Fruit fly (Drosophila melanogaster): ENCODE measurements around the gene stg.

Gene stg

DNA sequence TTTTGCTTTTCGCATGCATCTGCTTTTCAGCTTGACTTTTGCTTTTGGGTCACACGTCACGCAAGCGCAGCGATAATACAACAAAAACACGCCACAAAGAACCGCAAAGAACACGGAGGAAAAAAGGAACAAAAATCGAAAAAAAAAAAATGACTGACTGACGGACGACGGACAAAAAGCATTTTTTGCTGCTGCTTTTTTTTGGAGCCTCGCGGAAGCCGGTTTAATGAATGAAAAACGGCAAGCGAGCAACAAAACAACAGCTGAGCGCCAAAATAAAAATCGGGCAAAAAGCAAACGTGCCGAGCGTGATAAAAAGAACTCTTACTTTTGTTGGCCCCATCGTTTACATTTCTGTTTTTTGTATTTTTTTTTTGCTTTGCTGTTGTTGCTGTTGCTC is 1.2 kb downstream of the stg start:
- peak; percentile 29 for TF ChIP-seq tj (GFP tag; optimal IDR thresholded peaks at IDR 0.05)
- TF ChIP-seq CG11617 (GFP tag; optimal IDR thresholded peaks at IDR 0.05) = no peak

DNA sequence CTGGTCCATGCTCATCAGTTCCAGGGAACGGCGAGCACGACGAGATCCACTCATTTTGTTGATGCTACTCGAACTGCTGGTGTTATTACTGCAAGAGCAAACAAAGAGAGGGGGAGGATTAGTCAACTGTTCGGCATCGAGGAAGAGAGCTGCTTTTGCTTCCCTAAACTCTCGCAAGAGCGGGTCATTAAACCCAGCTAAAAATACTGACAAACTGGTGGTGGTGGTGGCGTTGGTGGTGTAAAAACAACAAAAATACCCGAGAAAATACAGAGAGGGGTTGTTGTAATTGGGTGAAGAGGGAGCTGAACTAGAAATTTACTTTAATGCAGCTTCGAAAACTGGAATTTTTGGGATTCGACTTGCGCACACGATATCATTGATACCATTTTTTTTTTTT is 1.7 kb downstream of the stg start:
- TF ChIP-seq tj (GFP tag; optimal IDR thresholded peaks at IDR 0.05) (no peak), CG11617 (GFP tag; optimal IDR thresholded peaks at IDR 0.05) (no peak), kay (GFP tag; ENCODE audit: borderline replicate concordance) (no peak), toe (GFP tag; optimal IDR thresholded peaks at IDR 0.05) (no peak), CG7101 (tag; optimal IDR thresholded peaks at IDR 0.05) (no peak), CG5204 (GFP tag; optimal IDR thresholded peaks at IDR 0.05) (no peak), Clk (GFP tag; optimal IDR thresholded peaks at IDR 0.05) (no peak), CG12768 (GFP tag; optimal IDR thresholded peaks at IDR 0.05) (no peak), Crg-1 (GFP tag; optimal IDR thresholded peaks at IDR 0.05) (no peak), pad (GFP tag; optimal IDR thresholded peaks at IDR 0.05) (no peak), CG1620 (GFP tag; optimal IDR thresholded peaks at IDR 0.05) (no peak)

- TF ChIP-seq cnc (optimal IDR thresholded peaks at IDR 0.05) (no peak), bab1 (GFP tag; optimal IDR thresholded peaks at IDR 0.05) (peak; percentile 53), CG5204 (GFP tag; optimal IDR thresholded peaks at IDR 0.05) (no peak), tj (GFP tag; optimal IDR thresholded peaks at IDR 0.05) (no peak), toe (GFP tag; optimal IDR thresholded peaks at IDR 0.05) (no peak)
Observed at dm6 chr3R:29251418-29251817, 4.2 kb downstream of the stg start.

DNA sequence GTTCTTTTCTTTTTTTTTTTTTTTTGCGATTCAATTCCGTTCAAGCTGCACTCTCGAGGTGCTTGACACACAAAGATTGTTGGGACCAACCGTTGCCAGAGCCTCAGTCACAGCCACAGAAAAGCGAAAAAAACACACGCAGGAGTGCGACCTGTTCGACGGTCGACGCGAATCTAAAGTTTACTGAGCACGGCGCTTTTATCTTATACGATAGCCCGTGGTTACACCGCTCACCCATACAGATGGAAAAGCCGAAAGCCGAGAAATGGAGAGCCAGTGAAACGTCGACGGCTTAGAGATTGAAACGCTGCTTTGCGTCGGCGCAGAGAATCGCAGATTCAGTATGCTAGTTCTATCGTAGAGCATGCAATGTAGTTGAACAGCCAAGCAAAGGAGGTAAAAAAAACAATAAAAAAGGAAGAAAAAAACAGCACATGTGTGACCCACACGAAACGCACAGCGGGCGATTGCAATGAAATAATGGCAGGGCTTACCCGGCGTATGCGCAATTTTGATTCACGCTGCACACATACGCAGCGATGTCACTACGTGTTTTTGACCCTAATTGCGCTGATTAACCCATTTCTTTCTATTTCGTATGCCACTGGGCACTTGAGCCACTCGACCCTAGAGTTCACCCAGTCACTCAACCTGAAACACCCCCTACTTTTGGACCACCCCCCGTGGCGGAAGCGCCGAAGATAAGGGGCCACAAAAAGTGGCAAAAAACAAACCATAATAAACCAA is 5.2 kb downstream of the stg start, which contains the start of gene SP1029:
Gene SP1029, minus strand, starts transcription at position 180 of the 747 bp plus-strand sequence.
- no peak for TF ChIP-seq CG11617 (GFP tag; optimal IDR thresholded peaks at IDR 0.05)
- TF ChIP-seq Mnt (GFP tag; optimal IDR thresholded peaks at IDR 0.05) = no peak
- TF ChIP-seq ovo (GFP tag; optimal IDR thresholded peaks at IDR 0.05) = no peak
- no peak for TF ChIP-seq CG5204 (GFP tag; optimal IDR thresholded peaks at IDR 0.05)
- TF ChIP-seq cnc (optimal IDR thresholded peaks at IDR 0.05) = no peak

- TF ChIP-seq Hr96 (GFP tag; optimal IDR thresholded peaks at IDR 0.05) (no peak), kay (GFP tag; ENCODE audit: borderline replicate concordance) (no peak), CG7101 (tag; optimal IDR thresholded peaks at IDR 0.05) (no peak), CG33017 (tag; optimal IDR thresholded peaks at IDR 0.05) (no peak), pad (GFP tag; optimal IDR thresholded peaks at IDR 0.05) (no peak), bab1 (GFP tag; optimal IDR thresholded peaks at IDR 0.05) (no peak), ovo (GFP tag; optimal IDR thresholded peaks at IDR 0.05) (no peak), CG14711 (tag; optimal IDR thresholded peaks at IDR 0.05) (no peak), toe (GFP tag; optimal IDR thresholded peaks at IDR 0.05) (no peak), cnc (optimal IDR thresholded peaks at IDR 0.05) (no peak), cic (GFP tag; optimal IDR thresholded peaks at IDR 0.05) (no peak), CG11617 (GFP tag; optimal IDR thresholded peaks at IDR 0.05) (no peak), CG12768 (GFP tag; optimal IDR thresholded peaks at IDR 0.05) (no peak), Clk (GFP tag; optimal IDR thresholded peaks at IDR 0.05) (no peak), CG7045 (GFP tag; optimal IDR thresholded peaks at IDR 0.05) (no peak), CG5204 (GFP tag; optimal IDR thresholded peaks at IDR 0.05) (no peak), Crg-1 (GFP tag; optimal IDR thresholded peaks at IDR 0.05) (no peak), Mnt (GFP tag; optimal IDR thresholded peaks at IDR 0.05) (no peak), tj (GFP tag; optimal IDR thresholded peaks at IDR 0.05) (no peak)
Observed at dm6 chr3R:29244727-29245126, 10.9 kb downstream of the stg start, which contains the start of gene CG31445. CG31445 (minus strand) TSS chr3R:29244827.

- TF ChIP-seq pad (GFP tag; optimal IDR thresholded peaks at IDR 0.05) = no peak
- TF ChIP-seq Mnt (GFP tag; optimal IDR thresholded peaks at IDR 0.05) = no peak
- no peak for TF ChIP-seq CG33017 (tag; optimal IDR thresholded peaks at IDR 0.05)
- no peak for TF ChIP-seq Hr96 (GFP tag; optimal IDR thresholded peaks at IDR 0.05)
- TF ChIP-seq CG11617 (GFP tag; optimal IDR thresholded peaks at IDR 0.05) = no peak
- TF ChIP-seq cic (GFP tag; optimal IDR thresholded peaks at IDR 0.05) = peak; percentile 24
- no peak for TF ChIP-seq Crg-1 (GFP tag; optimal IDR thresholded peaks at IDR 0.05)
- no peak for TF ChIP-seq Clk (GFP tag; optimal IDR thresholded peaks at IDR 0.05)
- TF ChIP-seq tj (GFP tag; optimal IDR thresholded peaks at IDR 0.05) = no peak
Observed at dm6 chr3R:29238623-29239022, 17.0 kb downstream of the stg start, which contains the start of gene CG11951. CG11951 (minus strand) TSS chr3R:29238723.

DNA sequence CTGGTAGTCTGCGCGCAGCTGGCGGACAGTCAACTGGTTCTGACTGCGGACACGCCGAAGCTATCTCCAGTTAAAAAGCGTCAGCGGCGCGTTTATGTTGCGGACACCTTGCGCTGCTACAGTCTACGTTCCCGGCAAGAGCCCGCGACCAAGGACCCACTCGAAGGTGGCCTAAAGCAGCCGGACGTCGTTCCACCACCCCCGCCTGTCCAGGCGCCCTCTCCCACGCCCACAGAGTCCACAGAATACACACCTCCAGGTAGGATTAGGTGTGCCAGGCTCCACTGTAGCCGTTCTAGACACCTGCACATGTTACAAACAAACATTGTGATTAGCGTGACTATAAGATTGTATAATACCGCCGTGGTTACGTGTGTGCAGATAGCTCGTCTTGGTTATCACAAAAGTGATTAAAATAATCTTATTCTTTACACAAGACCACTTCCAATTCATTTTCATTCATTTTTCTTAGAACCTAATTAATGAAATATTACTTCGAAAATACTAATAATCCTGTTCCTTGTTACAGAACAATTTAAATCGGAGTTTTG is 25.0 kb downstream of the stg start:
- TF ChIP-seq tj (GFP tag; optimal IDR thresholded peaks at IDR 0.05) (no peak), bab1 (GFP tag; optimal IDR thresholded peaks at IDR 0.05) (no peak), Mnt (GFP tag; optimal IDR thresholded peaks at IDR 0.05) (peak; percentile 65), CG33017 (tag; optimal IDR thresholded peaks at IDR 0.05) (no peak), cic (GFP tag; optimal IDR thresholded peaks at IDR 0.05) (peak; percentile 74)

All from whole organism, adult.